Fruit fly (Drosophila melanogaster) whole organism, embryonic: ENCODE measurements around the gene CG4783.
A peak's percentile ranks its signal among the peaks of the same experiment; 100 is the strongest.

ENCODE experiments used
- Aef1 ChIP-seq: fragments of 200-800 bp; sonication (Bioruptor generic); IDR thresholded peaks from 3 replicates; pipeline ENCODE4 v1.3.6; 2022; ENCODE audit warnings: missing biosample characterization, missing genetic modification characterization
- CG10147 ChIP-seq: fragments of 200-800 bp; sonication (Bioruptor generic); optimal IDR thresholded peaks from 2 replicates; lab custom pipeline; 2019; ENCODE audit warnings: missing biosample characterization, mild to moderate bottlenecking, missing genetic modification characterization, moderate library complexity
- CG11085 ChIP-seq: fragments of 200-800 bp; sonication (Bioruptor generic); IDR thresholded peaks from 2 replicates; pipeline ENCODE4 v1.3.6; 2022; ENCODE audit warnings: missing biosample characterization, missing genetic modification characterization
- CG13287 ChIP-seq: fragments of 200-800 bp; sonication (Bioruptor generic); IDR thresholded peaks from 2 replicates; pipeline ENCODE4 v1.3.6; 2022; ENCODE audit warnings: missing biosample characterization, missing genetic modification characterization; ENCODE audit not compliant: partially characterized antibody
- CG14710 ChIP-seq: fragments of 200-800 bp; sonication (Bioruptor generic); optimal IDR thresholded peaks from 3 replicates; lab custom pipeline; 2019; ENCODE audit warnings: missing biosample characterization, mild to moderate bottlenecking, missing genetic modification characterization, moderate library complexity
- CG15514 ChIP-seq: fragments of 200-800 bp; sonication (Bioruptor generic); optimal IDR thresholded peaks from 3 replicates; lab custom pipeline; 2017; ENCODE audit warnings: missing biosample characterization, missing genetic modification characterization, mild to moderate bottlenecking, moderate library complexity, missing genetic modification reagents
- CG1647 ChIP-seq: fragments of 200-800 bp; sonication (Bioruptor generic); optimal IDR thresholded peaks from 3 replicates; lab custom pipeline; 2016; ENCODE audit warnings: missing biosample characterization, missing genetic modification characterization
- CG16813 ChIP-seq: fragments of 200-800 bp; sonication (Bioruptor generic); IDR thresholded peaks from 3 replicates; pipeline ENCODE4 v1.3.6; 2022; ENCODE audit warnings: missing biosample characterization, missing genetic modification characterization; ENCODE audit not compliant: partially characterized antibody
- CG1832 ChIP-seq: fragments of 200-800 bp; sonication (Bioruptor generic); optimal IDR thresholded peaks from 2 replicates; lab custom pipeline; 2017; ENCODE audit warnings: missing biosample characterization, mild to moderate bottlenecking, missing genetic modification characterization, inconsistent platforms
- CG2116 ChIP-seq: fragments of 200-800 bp; sonication (Bioruptor generic); optimal IDR thresholded peaks from 3 replicates; lab custom pipeline; 2018; ENCODE audit warnings: missing biosample characterization, mild to moderate bottlenecking, missing genetic modification characterization
- CG2199 ChIP-seq: fragments of 200-800 bp; sonication (Bioruptor generic); IDR thresholded peaks from 3 replicates; pipeline ENCODE4 v1.3.6; 2022; ENCODE audit warnings: missing biosample characterization, missing genetic modification characterization
- CG2712 ChIP-seq: fragments of 200-800 bp; optimal IDR thresholded peaks from 3 replicates; lab custom pipeline; 2019; ENCODE audit warnings: missing biosample characterization, mild to moderate bottlenecking, missing genetic modification characterization, moderate library complexity
- CG4282 ChIP-seq: fragments of 200-800 bp; sonication (Bioruptor generic); optimal IDR thresholded peaks from 2 replicates; lab custom pipeline; 2016; ENCODE audit warnings: missing biosample characterization, missing genetic modification characterization
- CG6654 ChIP-seq: fragments of 200-800 bp; sonication (Bioruptor generic); optimal IDR thresholded peaks from 2 replicates; lab custom pipeline; 2017; ENCODE audit warnings: missing biosample characterization, mild to moderate bottlenecking, missing genetic modification characterization
- CG6689 ChIP-seq: fragments of 200-800 bp; sonication (Bioruptor generic); IDR thresholded peaks from 2 replicates; pipeline ENCODE4 v1.3.6; 2022; ENCODE audit warnings: missing biosample characterization, missing genetic modification characterization
- CG6791 ChIP-seq: fragments of 200-800 bp; sonication (Bioruptor generic); IDR thresholded peaks from 3 replicates; pipeline ENCODE4 v1.3.6; 2022; ENCODE audit warnings: missing biosample characterization, missing genetic modification characterization; ENCODE audit not compliant: partially characterized antibody
- CG7786 ChIP-seq: fragments of 200-800 bp; sonication (Bioruptor generic); optimal IDR thresholded peaks from 2 replicates; lab custom pipeline; 2016; ENCODE audit warnings: missing biosample characterization, missing genetic modification characterization
- CG8765 ChIP-seq: fragments of 200-800 bp; sonication (Bioruptor generic); IDR thresholded peaks from 2 replicates; pipeline ENCODE4 v1.3.6; 2022; ENCODE audit warnings: missing biosample characterization, missing genetic modification characterization
- CoRest ChIP-seq: fragments of 200-800 bp; sonication (Bioruptor generic); optimal IDR thresholded peaks from 3 replicates; lab custom pipeline; 2018; ENCODE audit warnings: missing biosample characterization, mild to moderate bottlenecking, missing genetic modification characterization, moderate library complexity
- Doc2 ChIP-seq: fragments of 200-800 bp; sonication (Bioruptor generic); IDR thresholded peaks from 2 replicates; pipeline ENCODE4 v1.3.6; 2022; ENCODE audit warnings: missing biosample characterization, missing genetic modification characterization
- Doc3 ChIP-seq: fragments of 200-800 bp; sonication (Bioruptor generic); IDR thresholded peaks from 3 replicates; pipeline ENCODE4 v1.3.6; 2022; ENCODE audit warnings: missing biosample characterization, missing genetic modification characterization; ENCODE audit not compliant: partially characterized antibody
- GATAe ChIP-seq: fragments of 200-800 bp; sonication (Bioruptor generic); conservative IDR thresholded peaks from 2 replicates; pipeline ENCODE4 v1.3.6; 2022; ENCODE audit warnings: missing biosample characterization, missing genetic modification characterization
- HmgD ChIP-seq: fragments of 200-800 bp; sonication (Bioruptor generic); optimal IDR thresholded peaks from 3 replicates; lab custom pipeline; 2016; ENCODE audit warnings: missing biosample characterization, missing genetic modification characterization
- Lhr ChIP-seq: fragments of 200-800 bp; sonication (Bioruptor generic); optimal IDR thresholded peaks from 3 replicates; lab custom pipeline; 2017; ENCODE audit warnings: mild to moderate bottlenecking, missing biosample characterization, missing genetic modification reagents, missing genetic modification characterization
- Max ChIP-seq: fragments of 200-800 bp; sonication (Bioruptor generic); optimal IDR thresholded peaks from 2 replicates; lab custom pipeline; 2016; ENCODE audit warnings: missing biosample characterization, mild to moderate bottlenecking, missing genetic modification characterization
- Poxn ChIP-seq: fragments of 200-800 bp; sonication (Bioruptor generic); IDR thresholded peaks from 2 replicates; pipeline ENCODE4 v1.3.6; 2022; ENCODE audit warnings: missing biosample characterization, missing genetic modification characterization
- Sox100B ChIP-seq: fragments of 200-800 bp; sonication (Bioruptor generic); optimal IDR thresholded peaks from 3 replicates; lab custom pipeline; 2018; ENCODE audit warnings: missing biosample characterization, mild to moderate bottlenecking, missing genetic modification characterization
- Taf1 ChIP-seq: fragments of 200-800 bp; sonication (Bioruptor generic); IDR thresholded peaks from 2 replicates; pipeline ENCODE4 v1.3.6; 2022; ENCODE audit warnings: missing biosample characterization, missing genetic modification characterization
- ab ChIP-seq: fragments of 200-800 bp; sonication (Bioruptor generic); optimal IDR thresholded peaks from 2 replicates; lab custom pipeline; 2016; ENCODE audit warnings: missing biosample characterization, missing genetic modification characterization
- ac ChIP-seq: fragments of 200-800 bp; sonication (Bioruptor generic); optimal IDR thresholded peaks from 3 replicates; lab custom pipeline; 2017; ENCODE audit warnings: missing biosample characterization, mild to moderate bottlenecking, missing genetic modification characterization
- al ChIP-seq: fragments of 200-800 bp; sonication (Bioruptor generic); IDR thresholded peaks from 2 replicates; pipeline ENCODE4 v1.3.6; 2022; ENCODE audit warnings: missing biosample characterization, missing genetic modification characterization
- ap ChIP-seq: fragments of 200-800 bp; sonication (Bioruptor generic); IDR thresholded peaks from 2 replicates; pipeline ENCODE4 v1.3.6; 2022; ENCODE audit warnings: missing biosample characterization, missing genetic modification characterization
- da ChIP-seq: fragments of 200-800 bp; sonication (Bioruptor generic); optimal IDR thresholded peaks from 2 replicates; lab custom pipeline; 2016; ENCODE audit warnings: missing biosample characterization, missing genetic modification characterization
- dmrt99B ChIP-seq: fragments of 200-800 bp; sonication (Bioruptor generic); optimal IDR thresholded peaks from 2 replicates; lab custom pipeline; 2018; ENCODE audit warnings: missing biosample characterization, mild to moderate bottlenecking, missing genetic modification characterization, moderate library complexity
- en ChIP-seq: fragments of 200-800 bp; sonication (Bioruptor generic); optimal IDR thresholded peaks from 2 replicates; lab custom pipeline; 2016; ENCODE audit warnings: missing biosample characterization, missing genetic modification characterization
- fd96Cb ChIP-seq: fragments of 200-800 bp; sonication (Bioruptor generic); optimal IDR thresholded peaks from 2 replicates; lab custom pipeline; 2018; ENCODE audit warnings: missing biosample characterization, mild to moderate bottlenecking, missing genetic modification characterization, moderate library complexity
- gce ChIP-seq: fragments of 200-800 bp; sonication (Bioruptor generic); IDR thresholded peaks from 3 replicates; pipeline ENCODE4 v1.3.6; 2022; ENCODE audit warnings: missing biosample characterization, missing genetic modification characterization
- grau ChIP-seq: fragments of 200-800 bp; optimal IDR thresholded peaks from 3 replicates; lab custom pipeline; 2019; ENCODE audit warnings: missing biosample characterization, mild to moderate bottlenecking, missing genetic modification characterization, moderate library complexity
- grn ChIP-seq: fragments of 200-800 bp; sonication (Bioruptor generic); optimal IDR thresholded peaks from 3 replicates; lab custom pipeline; 2017; ENCODE audit warnings: missing biosample characterization, missing genetic modification characterization
- gt ChIP-seq: fragments of 200-800 bp; sonication (Bioruptor generic); IDR thresholded peaks from 2 replicates; pipeline ENCODE4 v1.3.6; 2022; ENCODE audit warnings: missing biosample characterization, missing genetic modification characterization
- nau ChIP-seq: fragments of 200-800 bp; sonication (Bioruptor generic); optimal IDR thresholded peaks from 3 replicates; lab custom pipeline; 2017; ENCODE audit warnings: missing biosample characterization, mild to moderate bottlenecking, missing genetic modification characterization, missing genetic modification reagents
- nerfin-1 ChIP-seq: fragments of 200-800 bp; sonication (Bioruptor generic); optimal IDR thresholded peaks from 3 replicates; lab custom pipeline; 2019; ENCODE audit warnings: missing biosample characterization, mild to moderate bottlenecking, missing genetic modification characterization, moderate library complexity
- oc ChIP-seq: fragments of 200-800 bp; sonication (Bioruptor generic); optimal IDR thresholded peaks from 2 replicates; lab custom pipeline; 2018; ENCODE audit warnings: missing biosample characterization, mild to moderate bottlenecking, missing genetic modification characterization, moderate library complexity
- odd ChIP-seq: fragments of 200-800 bp; sonication (Bioruptor generic); optimal IDR thresholded peaks from 2 replicates; lab custom pipeline; 2017; ENCODE audit warnings: missing biosample characterization, mild to moderate bottlenecking, missing genetic modification characterization
- pho ChIP-seq: fragments of 200-800 bp; sonication (Bioruptor generic); optimal IDR thresholded peaks from 2 replicates; lab custom pipeline; 2016; ENCODE audit warnings: missing biosample characterization, missing genetic modification characterization
- schlank ChIP-seq: fragments of 200-800 bp; sonication (Bioruptor generic); optimal IDR thresholded peaks from 2 replicates; lab custom pipeline; 2018; ENCODE audit warnings: missing biosample characterization, mild to moderate bottlenecking, missing genetic modification characterization
- shn ChIP-seq: fragments of 200-800 bp; sonication (Bioruptor generic); optimal IDR thresholded peaks from 3 replicates; lab custom pipeline; 2016; ENCODE audit warnings: missing biosample characterization, missing genetic modification characterization
- stc ChIP-seq: fragments of 200-800 bp; sonication (Bioruptor generic); IDR thresholded peaks from 2 replicates; pipeline ENCODE4 v1.3.6; 2022; ENCODE audit warnings: missing biosample characterization, missing genetic modification characterization
- unc-4 ChIP-seq: fragments of 200-800 bp; sonication (Bioruptor generic); IDR thresholded peaks from 2 replicates; pipeline ENCODE4 v1.3.6; 2022; ENCODE audit warnings: missing biosample characterization, missing genetic modification characterization; ENCODE audit not compliant: partially characterized antibody
- vfl ChIP-seq: fragments of 200-800 bp; sonication (Bioruptor generic); optimal IDR thresholded peaks from 2 replicates; lab custom pipeline; 2016; ENCODE audit warnings: missing biosample characterization, missing genetic modification characterization

Gene CG4783

dm6 chr3R:19904865-19905373 is 43.3 kb upstream of the CG4783 start, which contains the start of the genes Surf6 and RhoGAP92B (continued):
- TF ChIP-seq CG6654 (GFP tag; lab: Kevin White, UChicago) (no peak), CG2199 (GFP tag; lab: Robert Waterston, UW) (no peak), CG13287 (GFP tag; lab: Robert Waterston, UW) (peak; percentile 78), CG2712 (tag; lab: Kevin White, UChicago) (peak; percentile 67), Poxn (GFP tag; lab: Robert Waterston, UW) (no peak), ab (GFP tag; lab: Kevin White, UChicago) (no peak), oc (tag; lab: Kevin White, UChicago) (no peak), stc (0 out of 2 replicates have a peak, but pooled peaks have one; percentile 32), grn (GFP tag; lab: Kevin White, UChicago) (peak; percentile 5), GATAe (GFP tag; lab: Robert Waterston, UW) (no peak), CG4282 (GFP tag; lab: Kevin White, UChicago) (peak; percentile 11), CG2116 (GFP tag; lab: Kevin White, UChicago) (peak; percentile 69), CG1647 (GFP tag; lab: Kevin White, UChicago) (peak; percentile 35), ac (GFP tag; lab: Kevin White, UChicago) (no peak), CG16813 (GFP tag; lab: Robert Waterston, UW) (peak; percentile 34; the same call in 1 of the 3 replicates), CG14710 (peak; percentile 100), CG11085 (no peak), shn (GFP tag; lab: Kevin White, UChicago) (peak; percentile 24), CG7786 (GFP tag; lab: Kevin White, UChicago) (peak; percentile 57), CoRest (tag; lab: Kevin White, UChicago) (peak; percentile 66), CG10147 (peak; percentile 38), en (GFP tag; lab: Kevin White, UChicago) (peak; percentile 49), nerfin-1 (peak; percentile 54), Doc2 (GFP tag; lab: Robert Waterston, UW) (no peak), CG15514 (GFP tag; lab: Kevin White, UChicago) (peak; percentile 85), dmrt99B (tag; lab: Kevin White, UChicago) (peak; percentile 51), schlank (tag; lab: Kevin White, UChicago) (peak; percentile 4), unc-4 (GFP tag; lab: Robert Waterston, UW) (peak; percentile 45; the same call in 1 of the 2 replicates), Taf1 (GFP tag; lab: Robert Waterston, UW) (peak; percentile 42; the same call in 1 of the 2 replicates), pho (GFP tag; lab: Kevin White, UChicago) (peak; percentile 32), Aef1 (peak; percentile 35; the same call in 1 of the 3 replicates), al (GFP tag; lab: Robert Waterston, UW) (no peak), ap (GFP tag; lab: Robert Waterston, UW) (no peak), gce (GFP tag; lab: Robert Waterston, UW) (no peak), Lhr (GFP tag; lab: Kevin White, UChicago) (peak; percentile 84), CG6689 (GFP tag; lab: Robert Waterston, UW) (peak; percentile 57), CG8765 (no peak), grau (tag; lab: Kevin White, UChicago) (peak; percentile 64), da (no peak), CG6791 (GFP tag; lab: Robert Waterston, UW) (0 out of 3 replicates have a peak, but pooled peaks have one; percentile 43), vfl (GFP tag; lab: Kevin White, UChicago) (peak; percentile 40), odd (GFP tag; lab: Kevin White, UChicago) (peak; percentile 47), Doc3 (no peak), fd96Cb (tag; lab: Kevin White, UChicago) (peak; percentile 9), Sox100B (GFP tag; lab: Kevin White, UChicago) (peak; percentile 67), HmgD (GFP tag; lab: Kevin White, UChicago) (peak; percentile 74), nau (GFP tag; lab: Kevin White, UChicago) (peak; percentile 77), Max (GFP tag; lab: Kevin White, UChicago) (peak; percentile 95), CG1832 (GFP tag; lab: Kevin White, UChicago) (no peak), gt (GFP tag; lab: Robert Waterston, UW) (no peak)
